Fruit fly (Drosophila melanogaster) whole organism, embryonic: ENCODE results near the gene Sec63.
A peak's percentile ranks its signal among the peaks of the same experiment; 100 is the strongest.

Source experiments
- CG10147 ChIP-seq: fragments of 200-800 bp; sonication (Bioruptor generic); optimal IDR thresholded peaks from 2 replicates; lab custom pipeline; 2019; ENCODE audit warnings: missing biosample characterization, mild to moderate bottlenecking, missing genetic modification characterization, moderate library complexity
- CG10462 ChIP-seq: fragments of 200-800 bp; sonication (Bioruptor generic); optimal IDR thresholded peaks from 2 replicates; lab custom pipeline; 2016; ENCODE audit warnings: missing biosample characterization, missing genetic modification characterization
- CG10543 ChIP-seq: fragments of 200-800 bp; sonication (Bioruptor generic); optimal IDR thresholded peaks from 3 replicates; lab custom pipeline; 2017; ENCODE audit warnings: missing biosample characterization, mild to moderate bottlenecking, missing genetic modification characterization, moderate library complexity
- CG10654 ChIP-seq: fragments of 200-800 bp; sonication (Bioruptor generic); optimal IDR thresholded peaks from 2 replicates; lab custom pipeline; 2016; ENCODE audit warnings: missing biosample characterization, missing genetic modification characterization
- CG11560 ChIP-seq: fragments of 200-800 bp; sonication (Bioruptor generic); IDR thresholded peaks from 3 replicates; pipeline ENCODE4 v1.3.6; 2022; ENCODE audit warnings: missing biosample characterization, missing genetic modification characterization
- CG12155 ChIP-seq: fragments of 200-800 bp; sonication (Bioruptor generic); optimal IDR thresholded peaks from 3 replicates; lab custom pipeline; 2016; ENCODE audit warnings: missing biosample characterization, missing genetic modification characterization
- CG12219 ChIP-seq: fragments of 200-800 bp; sonication (Bioruptor generic); optimal IDR thresholded peaks from 3 replicates; lab custom pipeline; 2018; ENCODE audit warnings: missing biosample characterization, mild to moderate bottlenecking, missing genetic modification characterization
- CG12236 ChIP-seq: fragments of 200-800 bp; sonication (Bioruptor generic); optimal IDR thresholded peaks from 2 replicates; lab custom pipeline; 2016; ENCODE audit warnings: missing biosample characterization, missing genetic modification characterization
- CG15269 ChIP-seq: fragments of 200-800 bp; sonication (Bioruptor generic); optimal IDR thresholded peaks from 2 replicates; lab custom pipeline; 2018; ENCODE audit warnings: missing biosample characterization, mild to moderate bottlenecking, missing genetic modification characterization, moderate library complexity
- CG15514 ChIP-seq: fragments of 200-800 bp; sonication (Bioruptor generic); optimal IDR thresholded peaks from 3 replicates; lab custom pipeline; 2017; ENCODE audit warnings: missing biosample characterization, missing genetic modification characterization, mild to moderate bottlenecking, moderate library complexity, missing genetic modification reagents
- CG16813 ChIP-seq: fragments of 200-800 bp; sonication (Bioruptor generic); IDR thresholded peaks from 3 replicates; pipeline ENCODE4 v1.3.6; 2022; ENCODE audit warnings: missing biosample characterization, missing genetic modification characterization; ENCODE audit not compliant: partially characterized antibody
- CG16815 ChIP-seq: fragments of 200-800 bp; sonication (Bioruptor generic); optimal IDR thresholded peaks from 3 replicates; lab custom pipeline; 2017; ENCODE audit warnings: missing biosample characterization, mild to moderate bottlenecking, missing genetic modification characterization
- CG17359 ChIP-seq: fragments of 200-800 bp; sonication (Bioruptor generic); optimal IDR thresholded peaks from 3 replicates; lab custom pipeline; 2018; ENCODE audit warnings: missing biosample characterization, mild to moderate bottlenecking, missing genetic modification characterization, moderate library complexity
- CG17612 ChIP-seq: fragments of 200-800 bp; sonication (Bioruptor generic); IDR thresholded peaks from 2 replicates; pipeline ENCODE4 v1.3.6; 2022; ENCODE audit warnings: missing biosample characterization, missing genetic modification characterization
- CG2202 ChIP-seq: fragments of 200-800 bp; sonication (Bioruptor generic); optimal IDR thresholded peaks from 2 replicates; lab custom pipeline; 2018; ENCODE audit warnings: missing biosample characterization, mild to moderate bottlenecking, missing genetic modification characterization
- CG31224 ChIP-seq: fragments of 200-800 bp; sonication (Bioruptor generic); IDR thresholded peaks from 2 replicates; pipeline ENCODE4 v1.3.6; 2022; ENCODE audit warnings: missing biosample characterization, missing genetic modification characterization
- CG32772 ChIP-seq: fragments of 200-800 bp; sonication (Bioruptor generic); IDR thresholded peaks from 2 replicates; pipeline ENCODE4 v1.3.6; 2022; ENCODE audit warnings: missing biosample characterization, missing genetic modification characterization
- CG34422 ChIP-seq: fragments of 200-800 bp; sonication (Bioruptor generic); IDR thresholded peaks from 3 replicates; pipeline ENCODE4 v1.3.6; 2022; ENCODE audit warnings: missing biosample characterization, missing genetic modification characterization
- CG8281 ChIP-seq: fragments of 200-800 bp; sonication (Bioruptor generic); optimal IDR thresholded peaks from 2 replicates; lab custom pipeline; 2018; ENCODE audit warnings: missing biosample characterization, mild to moderate bottlenecking, missing genetic modification characterization, moderate library complexity
- D ChIP-seq, 2 experiments: fragments of 200-800 bp in 1 of 2; fragments of >200 bp in 1 of 2; sonication (Bioruptor generic) in 1 of 2; optimal IDR thresholded peaks; 2 replicates in 1 of 2; 3 replicates in 1 of 2; lab custom pipeline; 2017; ENCODE audit warnings: mild to moderate bottlenecking in 1 of 2, missing biosample characterization in 1 of 2, missing genetic modification characterization in 1 of 2, missing genetic modification reagents in 1 of 2
- D19A ChIP-seq: fragments of 200-800 bp; optimal IDR thresholded peaks from 3 replicates; lab custom pipeline; 2019; ENCODE audit warnings: missing biosample characterization, mild to moderate bottlenecking, missing genetic modification characterization, moderate library complexity
- Dek ChIP-seq: fragments of 200-800 bp; sonication (Bioruptor generic); optimal IDR thresholded peaks from 3 replicates; lab custom pipeline; 2019; ENCODE audit warnings: missing biosample characterization, mild to moderate bottlenecking, missing genetic modification characterization, moderate library complexity
- Dip2 ChIP-seq: fragments of 200-800 bp; sonication (Bioruptor generic); IDR thresholded peaks from 2 replicates; pipeline ENCODE4 v1.3.6; 2022; ENCODE audit warnings: missing biosample characterization, missing genetic modification characterization
- Gug ChIP-seq: fragments of 200-800 bp; sonication (Bioruptor generic); IDR thresholded peaks from 4 replicates; pipeline ENCODE4 v1.3.6; 2022; ENCODE audit warnings: missing biosample characterization, missing genetic modification characterization
- Kr ChIP-seq: fragments of 200-800 bp; sonication (Bioruptor generic); optimal IDR thresholded peaks from 2 replicates; lab custom pipeline; 2017; ENCODE audit warnings: missing biosample characterization, mild to moderate bottlenecking, missing genetic modification characterization
- MESR4 ChIP-seq: fragments of 200-800 bp; sonication (Bioruptor generic); optimal IDR thresholded peaks from 2 replicates; lab custom pipeline; 2018; ENCODE audit warnings: missing biosample characterization, mild to moderate bottlenecking, missing genetic modification characterization, moderate library complexity
- Pdp1 ChIP-seq, 2 experiments: fragments of 200-800 bp; sonication (Bioruptor generic); optimal IDR thresholded peaks; 3 replicates each; lab custom pipeline; 2016; ENCODE audit warnings: missing biosample characterization in 2 of 2, missing genetic modification characterization in 2 of 2, mild to moderate bottlenecking in 1 of 2, moderate library complexity in 1 of 2
- Ptx1 ChIP-seq: fragments of 200-800 bp; sonication (Bioruptor generic); IDR thresholded peaks from 2 replicates; pipeline ENCODE4 v1.3.6; 2022; ENCODE audit warnings: missing biosample characterization, missing genetic modification characterization
- Usf ChIP-seq: fragments of 200-800 bp; sonication (Bioruptor generic); optimal IDR thresholded peaks from 2 replicates; lab custom pipeline; 2017; ENCODE audit warnings: missing genotype, missing biosample characterization, missing genetic modification characterization
- ap ChIP-seq: fragments of 200-800 bp; sonication (Bioruptor generic); IDR thresholded peaks from 2 replicates; pipeline ENCODE4 v1.3.6; 2022; ENCODE audit warnings: missing biosample characterization, missing genetic modification characterization
- ato ChIP-seq: fragments of 200-800 bp; sonication (Bioruptor generic); IDR thresholded peaks from 2 replicates; pipeline ENCODE4 v1.3.6; 2022; ENCODE audit warnings: missing biosample characterization, missing genetic modification characterization; ENCODE audit not compliant: partially characterized antibody
- eve ChIP-seq, 2 experiments: fragments of >200 bp; optimal IDR thresholded peaks; 2 replicates each; lab custom pipeline; 2017; ENCODE audit warnings: missing biosample characterization in 2 of 2, missing genetic modification characterization in 2 of 2
- eyg ChIP-seq: fragments of 200-800 bp; sonication (Bioruptor generic); optimal IDR thresholded peaks from 3 replicates; lab custom pipeline; 2016; ENCODE audit warnings: missing biosample characterization, missing genetic modification characterization
- gcm2 ChIP-seq: fragments of 200-800 bp; sonication (Bioruptor generic); optimal IDR thresholded peaks from 2 replicates; lab custom pipeline; 2016; ENCODE audit warnings: missing biosample characterization, missing genetic modification characterization
- ham ChIP-seq: fragments of 200-800 bp; sonication (Bioruptor generic); IDR thresholded peaks from 2 replicates; pipeline ENCODE4 v1.3.6; 2022; ENCODE audit warnings: missing biosample characterization, missing genetic modification characterization
- jing ChIP-seq: fragments of 200-800 bp; sonication (Bioruptor generic); optimal IDR thresholded peaks from 2 replicates; lab custom pipeline; 2018; ENCODE audit warnings: missing biosample characterization, mild to moderate bottlenecking, missing genetic modification characterization
- lilli ChIP-seq: fragments of 200-800 bp; sonication (Bioruptor generic); optimal IDR thresholded peaks from 3 replicates; lab custom pipeline; 2016; ENCODE audit warnings: missing biosample characterization, missing genetic modification characterization
- org-1 ChIP-seq: fragments of 200-800 bp; sonication (Bioruptor generic); optimal IDR thresholded peaks from 2 replicates; lab custom pipeline; 2017; ENCODE audit warnings: missing biosample characterization, missing genetic modification characterization
- pzg ChIP-seq: fragments of 200-800 bp; sonication (Bioruptor generic); optimal IDR thresholded peaks from 3 replicates; lab custom pipeline; 2018; ENCODE audit warnings: missing biosample characterization, mild to moderate bottlenecking, missing genetic modification characterization, moderate library complexity
- ranshi ChIP-seq: fragments of 200-800 bp; sonication (Bioruptor generic); IDR thresholded peaks from 2 replicates; pipeline ENCODE4 v1.3.6; 2022; ENCODE audit warnings: missing biosample characterization, missing genetic modification characterization
- sc ChIP-seq, 3 experiments: fragments of >200 bp in 2 of 3; fragments of 200-800 bp in 1 of 3; sonication (Bioruptor generic) in 1 of 3; optimal IDR thresholded peaks; 2 replicates in 2 of 3; 3 replicates in 1 of 3; lab custom pipeline; 2017; ENCODE audit warnings: mild to moderate bottlenecking in 1 of 3, missing biosample characterization in 1 of 3, missing genetic modification characterization in 1 of 3, missing genetic modification reagents in 1 of 3
- schlank ChIP-seq: fragments of 200-800 bp; sonication (Bioruptor generic); optimal IDR thresholded peaks from 2 replicates; lab custom pipeline; 2018; ENCODE audit warnings: missing biosample characterization, mild to moderate bottlenecking, missing genetic modification characterization
- scrt ChIP-seq: fragments of 200-800 bp; sonication (Bioruptor generic); optimal IDR thresholded peaks from 2 replicates; lab custom pipeline; 2018; ENCODE audit warnings: missing biosample characterization, mild to moderate bottlenecking, missing genetic modification characterization, moderate library complexity
- seq ChIP-seq: fragments of 200-800 bp; sonication (Bioruptor generic); IDR thresholded peaks from 2 replicates; pipeline ENCODE4 v1.3.6; 2022; ENCODE audit warnings: missing biosample characterization, missing genetic modification characterization
- shn ChIP-seq: fragments of 200-800 bp; sonication (Bioruptor generic); optimal IDR thresholded peaks from 3 replicates; lab custom pipeline; 2016; ENCODE audit warnings: missing biosample characterization, missing genetic modification characterization
- sob ChIP-seq: fragments of 200-800 bp; sonication (Bioruptor generic); IDR thresholded peaks from 2 replicates; pipeline ENCODE4 v1.3.6; 2022; ENCODE audit warnings: missing biosample characterization, missing genetic modification characterization
- tll ChIP-seq, 2 experiments: fragments of 200-800 bp in 1 of 2; fragments of >200 bp in 1 of 2; sonication (Bioruptor generic) in 1 of 2; optimal IDR thresholded peaks; 2 replicates each; lab custom pipeline; 2017 to 2019; ENCODE audit warnings: missing biosample characterization in 2 of 2, missing genetic modification characterization in 2 of 2, mild to moderate bottlenecking in 1 of 2, moderate library complexity in 1 of 2
- ttk ChIP-seq: fragments of 200-800 bp; sonication (Bioruptor generic); IDR thresholded peaks from 2 replicates; pipeline ENCODE4 v2.1.2; 2022; ENCODE audit warnings: missing biosample characterization, missing genetic modification characterization

Sec63 gene

DNA sequence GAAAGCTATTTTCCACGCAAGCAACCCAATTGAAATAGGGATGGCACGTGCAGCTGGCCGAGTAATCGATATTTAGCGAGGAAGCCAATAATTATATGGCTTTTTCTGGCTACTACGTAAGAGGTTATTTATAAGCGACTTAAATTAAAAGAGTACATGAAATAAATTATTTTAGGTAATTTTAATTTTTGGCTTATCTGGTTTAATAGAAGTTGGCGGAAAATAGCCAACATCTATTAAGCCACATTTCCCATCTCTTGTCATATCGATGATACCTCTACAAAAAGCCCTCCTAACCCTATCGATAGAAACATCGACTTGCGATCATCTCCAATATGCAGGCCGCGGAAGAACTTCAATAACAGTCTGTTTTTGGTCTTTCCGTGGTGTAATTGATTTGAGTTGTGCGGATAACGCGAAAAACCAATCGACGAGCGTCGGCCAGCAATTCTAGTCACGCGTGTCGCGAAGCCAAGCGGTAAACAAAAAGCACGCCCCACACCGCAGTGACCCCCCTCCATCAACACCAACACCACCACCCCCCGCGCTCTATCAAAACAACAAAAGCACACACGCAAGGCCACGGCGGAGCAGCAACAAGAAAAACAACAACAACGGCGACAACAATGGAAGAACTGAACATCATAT lies 12.3 kb upstream of the Sec63 start, which contains the start of the genes Srp19 and qm (continued):
- TF ChIP-seq Usf = no peak
- TF ChIP-seq CG16813 = peak; percentile 86
- TF ChIP-seq sob (GFP tag; lab: Robert Waterston, UW) = peak; percentile 59
- TF ChIP-seq ttk = no peak
- TF ChIP-seq CG10654 = peak; percentile 15
- peak; percentile 23 for TF ChIP-seq shn
- peak; percentile 58 for TF ChIP-seq CG32772 (GFP tag; lab: Robert Waterston, UW)
- TF ChIP-seq CG17612 (GFP tag; lab: Robert Waterston, UW) = no peak
- TF ChIP-seq CG34422 (GFP tag; lab: Robert Waterston, UW) = peak; percentile 86; the same call in 2 of the 3 replicates
- no peak for TF ChIP-seq jing
- TF ChIP-seq Dip2 (GFP tag; lab: Robert Waterston, UW) = no peak
- TF ChIP-seq schlank (tag; lab: Kevin White, UChicago) = no peak
- no peak for TF ChIP-seq Kr (GFP tag; lab: Kevin White, UChicago)
- TF ChIP-seq gcm2 (GFP tag; lab: Kevin White, UChicago) = no peak
- TF ChIP-seq CG17359 (tag; lab: Kevin White, UChicago) = no peak
- TF ChIP-seq CG15514 (GFP tag; lab: Kevin White, UChicago) = peak; percentile 64
- TF ChIP-seq eve (GFP tag; optimal IDR thresholded peaks at IDR 0.05; lab: Kevin White, UChicago) = no peak
- peak; percentile 53 for TF ChIP-seq Dek (tag; lab: Kevin White, UChicago)
- no peak for TF ChIP-seq org-1 (GFP tag; lab: Kevin White, UChicago)
- TF ChIP-seq ham = no peak
- no peak for TF ChIP-seq CG12219 (GFP tag; lab: Kevin White, UChicago)
- no peak for TF ChIP-seq CG16815
- peak; percentile 73 for TF ChIP-seq lilli (GFP tag; lab: Kevin White, UChicago)
- TF ChIP-seq ap = no peak
- TF ChIP-seq CG12155 (GFP tag; lab: Kevin White, UChicago) = peak; percentile 36
- no peak for TF ChIP-seq D19A (tag; lab: Kevin White, UChicago)
- peak; percentile 54; the same call in 1 of the 2 replicates for TF ChIP-seq Ptx1
- TF ChIP-seq D (optimal IDR thresholded peaks at IDR 0.05; lab: Kevin White, UChicago) = no peak
- TF ChIP-seq D (GFP tag; optimal IDR thresholded peaks at IDR 0.05; lab: Kevin White, UChicago) = peak; percentile 26
- TF ChIP-seq CG2202 = no peak
- TF ChIP-seq CG10543 (GFP tag; lab: Kevin White, UChicago) = peak; percentile 69
- TF ChIP-seq CG11560 (tag; lab: Robert Waterston, UW) = no peak
- TF ChIP-seq pzg = peak; percentile 66
- TF ChIP-seq CG15269 (tag; lab: Kevin White, UChicago) = peak; percentile 15
- no peak for TF ChIP-seq CG10147 (GFP tag; lab: Kevin White, UChicago)
- peak; percentile 71 for TF ChIP-seq MESR4 (GFP tag; lab: Kevin White, UChicago)
- TF ChIP-seq scrt (GFP tag; lab: Kevin White, UChicago) = no peak
- no peak for TF ChIP-seq sc (optimal IDR thresholded peaks at IDR 0.05; lab: Kevin White, UChicago)
- TF ChIP-seq sc (GFP tag; optimal IDR thresholded peaks at IDR 0.05; lab: Kevin White, UChicago) = no peak
- peak; percentile 18; the same call in 1 of the 2 replicates for TF ChIP-seq ranshi (GFP tag; lab: Robert Waterston, UW)
- TF ChIP-seq eyg (GFP tag; lab: Kevin White, UChicago) = no peak
- TF ChIP-seq seq (GFP tag; lab: Robert Waterston, UW) = no peak
- TF ChIP-seq Gug (GFP tag; lab: Robert Waterston, UW) = peak; percentile 24; the same call in 1 of the 4 replicates
- no peak for TF ChIP-seq CG10462 (GFP tag; lab: Kevin White, UChicago)
- TF ChIP-seq ato = peak; percentile 62; the same call in 1 of the 2 replicates
- no peak for TF ChIP-seq CG8281
- peak; percentile 53 to 62 for TF ChIP-seq Pdp1 (GFP tag; optimal IDR thresholded peaks at IDR 0.05; lab: Kevin White, UChicago)
- TF ChIP-seq tll (GFP tag; optimal IDR thresholded peaks at IDR 0.05; lab: Kevin White, UChicago) = peak; percentile 6 to 63
- no peak for TF ChIP-seq CG31224 (GFP tag; lab: Robert Waterston, UW)
- no peak for TF ChIP-seq CG12236
